Worm (Caenorhabditis elegans) whole organism, late embryonic: ENCODE measurements around the gene T10H9.1.

Experiments
- C08G9.2 ChIP-seq: sonication (generic microtip); optimal IDR thresholded peaks from 2 replicates; lab custom pipeline; 2016; ENCODE audit warnings: mild to moderate bottlenecking, missing genetic modification characterization, moderate library complexity, missing compliant biosample characterization
- T23F11.4 ChIP-seq: fragments of 200-800 bp; sonication (Bioruptor generic); optimal IDR thresholded peaks from 2 replicates; lab custom pipeline; 2018; ENCODE audit warnings: mild to moderate bottlenecking, missing genetic modification characterization, missing compliant biosample characterization
- ama-1 ChIP-seq: fragments of 150-350 bp; optimal IDR thresholded peaks from 2 replicates; lab custom pipeline; 2014
- ceh-14 ChIP-seq: sonication (generic microtip); optimal IDR thresholded peaks from 2 replicates; lab custom pipeline; 2016; ENCODE audit warnings: missing genotype, missing genetic modification characterization, missing compliant biosample characterization
- gmeb-2 ChIP-seq: sonication (generic microtip); optimal IDR thresholded peaks from 2 replicates; lab custom pipeline; 2016; ENCODE audit warnings: missing genetic modification characterization, inconsistent platforms, missing compliant biosample characterization
- hlh-13 ChIP-seq: fragments of 200-800 bp; sonication (Bioruptor generic); optimal IDR thresholded peaks from 2 replicates; lab custom pipeline; 2018; ENCODE audit warnings: mild to moderate bottlenecking, missing genetic modification characterization, missing compliant biosample characterization
- nhr-232 ChIP-seq: sonication (generic microtip); optimal IDR thresholded peaks from 2 replicates; lab custom pipeline; 2016; ENCODE audit warnings: missing genetic modification characterization, missing compliant biosample characterization
- pat-9 ChIP-seq: fragments of 200-800 bp; sonication (Bioruptor generic); optimal IDR thresholded peaks from 2 replicates; lab custom pipeline; 2018; ENCODE audit warnings: mild to moderate bottlenecking, missing genetic modification characterization, moderate library complexity, missing compliant biosample characterization
- pha-2 ChIP-seq: sonication (generic microtip); optimal IDR thresholded peaks from 2 replicates; lab custom pipeline; 2017; ENCODE audit warnings: mild to moderate bottlenecking, missing genetic modification characterization, missing compliant biosample characterization
- pha-4 ChIP-seq: fragments of 150-350 bp; optimal IDR thresholded peaks from 2 replicates; lab custom pipeline; 2018; ENCODE audit warnings: missing biosample characterization, missing genetic modification reagents, missing genetic modification characterization
- pqm-1 ChIP-seq: sonication (generic microtip); optimal IDR thresholded peaks from 2 replicates; lab custom pipeline; 2016; ENCODE audit warnings: missing genetic modification characterization, missing compliant biosample characterization

ce11 chrV:6666557-6666956, 17.1 kb downstream of the T10H9.1 start:
- TF ChIP-seq nhr-232 (no peak), gmeb-2 (tag; lab: Kevin White, UChicago) (no peak), T23F11.4 (GFP tag; lab: Kevin White, UChicago) (no peak), hlh-13 (GFP tag; lab: Kevin White, UChicago) (no peak), C08G9.2 (tag; lab: Kevin White, UChicago) (no peak), pat-9 (tag; lab: Kevin White, UChicago) (no peak), pha-2 (tag; lab: Kevin White, UChicago) (no peak), pqm-1 (tag; lab: Kevin White, UChicago) (no peak), pha-4 (tag; lab: Kevin White, UChicago) (no peak), ama-1 (lab: Kevin White, UChicago) (no peak), ceh-14 (tag; lab: Kevin White, UChicago) (no peak)
